Worm (Caenorhabditis elegans) whole organism, L3 larva: ENCODE results near the gene K09A11.1.

Source experiments
- R02D3.7 ChIP-seq: fragments of 150-350 bp; optimal IDR thresholded peaks from 2 replicates; lab custom pipeline; 2014; ENCODE audit warnings: missing biosample characterization, missing genetic modification characterization
- ZK546.5 ChIP-seq: sonication (generic microtip); optimal IDR thresholded peaks from 2 replicates; lab custom pipeline; 2017; ENCODE audit warnings: missing biosample characterization, missing genetic modification characterization
- ama-1 ChIP-seq: fragments of 150-350 bp; optimal IDR thresholded peaks from 2 replicates; lab custom pipeline; 2018
- ceh-16 ChIP-seq: sonication (generic microtip); optimal IDR thresholded peaks from 2 replicates; lab custom pipeline; 2017; ENCODE audit warnings: missing biosample characterization, missing genetic modification characterization
- ceh-28 ChIP-seq: fragments of 150-350 bp; optimal IDR thresholded peaks from 2 replicates; lab custom pipeline; 2014; ENCODE audit warnings: missing biosample characterization, missing genetic modification reagents, missing genetic modification characterization
- ceh-82 ChIP-seq: fragments of 150-350 bp; optimal IDR thresholded peaks from 2 replicates; lab custom pipeline; 2014; ENCODE audit warnings: missing biosample characterization, missing genetic modification characterization
- ceh-9 ChIP-seq: sonication (generic microtip); optimal IDR thresholded peaks from 2 replicates; lab custom pipeline; 2018; ENCODE audit warnings: missing biosample characterization, missing genetic modification characterization
- daf-12 ChIP-seq: fragments of 150-350 bp; optimal IDR thresholded peaks from 2 replicates; lab custom pipeline; 2014; ENCODE audit warnings: missing biosample characterization, missing genetic modification reagents, missing genetic modification characterization
- egl-27 ChIP-seq: sonication (generic microtip); optimal IDR thresholded peaks from 4 replicates; lab custom pipeline; 2017; ENCODE audit warnings: missing biosample characterization, missing genetic modification reagents, missing genetic modification characterization
- egl-5 ChIP-seq: fragments of 150-350 bp; optimal IDR thresholded peaks from 2 replicates; lab custom pipeline; 2017; ENCODE audit warnings: missing biosample characterization, missing genetic modification reagents, missing genetic modification characterization, inconsistent platforms
- elt-1 ChIP-seq: fragments of 150-350 bp; optimal IDR thresholded peaks from 2 replicates; lab custom pipeline; 2014; ENCODE audit warnings: missing biosample characterization, missing genetic modification characterization
- elt-2 ChIP-seq: sonication (generic microtip); optimal IDR thresholded peaks from 2 replicates; lab custom pipeline; 2016; ENCODE audit warnings: missing genetic modification reagents, mild to moderate bottlenecking, missing genetic modification characterization, missing compliant biosample characterization
- fkh-10 ChIP-seq: sonication (generic microtip); optimal IDR thresholded peaks from 2 replicates; lab custom pipeline; 2017; ENCODE audit warnings: missing biosample characterization, missing genetic modification reagents, missing genetic modification characterization
- fkh-2 ChIP-seq: fragments of 150-350 bp; optimal IDR thresholded peaks from 2 replicates; lab custom pipeline; 2014; ENCODE audit warnings: missing biosample characterization, missing genetic modification reagents, missing genetic modification characterization
- fos-1 ChIP-seq: fragments of 150-350 bp; optimal IDR thresholded peaks from 2 replicates; lab custom pipeline; 2014; ENCODE audit warnings: missing biosample characterization, missing genetic modification characterization
- hmg-11 ChIP-seq: sonication (generic microtip); optimal IDR thresholded peaks from 2 replicates; lab custom pipeline; 2016; ENCODE audit warnings: missing genetic modification characterization, missing compliant biosample characterization
- jun-1 ChIP-seq: fragments of 150-350 bp; optimal IDR thresholded peaks from 2 replicates; lab custom pipeline; 2014; ENCODE audit warnings: missing biosample characterization, missing genetic modification reagents, missing genetic modification characterization
- lin-15B ChIP-seq: fragments of 150-350 bp; optimal IDR thresholded peaks from 2 replicates; lab custom pipeline; 2014; ENCODE audit warnings: missing biosample characterization, missing genetic modification characterization
- lin-39 ChIP-seq: fragments of 150-350 bp; optimal IDR thresholded peaks from 2 replicates; lab custom pipeline; 2018; ENCODE audit warnings: missing biosample characterization, missing genetic modification reagents, missing genetic modification characterization
- lsy-12 ChIP-seq: sonication (generic microtip); optimal IDR thresholded peaks from 2 replicates; lab custom pipeline; 2016; ENCODE audit warnings: mild to moderate bottlenecking, missing genetic modification characterization, missing compliant biosample characterization
- mdl-1 ChIP-seq: fragments of 150-350 bp; optimal IDR thresholded peaks from 2 replicates; lab custom pipeline; 2014; ENCODE audit warnings: missing biosample characterization, missing genetic modification characterization
- nfya-1 ChIP-seq: sonication (generic microtip); optimal IDR thresholded peaks from 2 replicates; lab custom pipeline; 2017; ENCODE audit warnings: missing genetic modification characterization, mild to moderate bottlenecking, missing compliant biosample characterization, antibody characterized with exemption, moderate library complexity; ENCODE audit not compliant: insufficient read depth
- nhr-11 ChIP-seq: fragments of 150-350 bp; optimal IDR thresholded peaks from 2 replicates; lab custom pipeline; 2014; ENCODE audit warnings: missing biosample characterization, missing genetic modification characterization
- nhr-12 ChIP-seq: fragments of 150-350 bp; optimal IDR thresholded peaks from 2 replicates; lab custom pipeline; 2014; ENCODE audit warnings: missing biosample characterization, missing genetic modification characterization
- nhr-28 ChIP-seq: fragments of 150-350 bp; optimal IDR thresholded peaks from 2 replicates; lab custom pipeline; 2014; ENCODE audit warnings: missing biosample characterization, missing genetic modification characterization
- nhr-43 ChIP-seq: sonication (generic microtip); optimal IDR thresholded peaks from 2 replicates; lab custom pipeline; 2016; ENCODE audit warnings: mild to moderate bottlenecking, missing genetic modification characterization, missing compliant biosample characterization; ENCODE audit not compliant: poor library complexity, severe bottlenecking
- nhr-67 ChIP-seq: fragments of 150-350 bp; optimal IDR thresholded peaks from 2 replicates; lab custom pipeline; 2014; ENCODE audit warnings: missing biosample characterization, missing genetic modification characterization
- nhr-76 ChIP-seq: fragments of 150-350 bp; sonication (generic microtip); optimal IDR thresholded peaks from 5 replicates; lab custom pipeline; 2014; ENCODE audit warnings: missing biosample characterization, missing genetic modification characterization
- nhr-77 ChIP-seq: fragments of 150-350 bp; optimal IDR thresholded peaks from 2 replicates; lab custom pipeline; 2014; ENCODE audit warnings: missing biosample characterization, missing genetic modification characterization
- pha-4 ChIP-seq: fragments of 150-350 bp; optimal IDR thresholded peaks from 2 replicates; lab custom pipeline; 2014; ENCODE audit warnings: missing biosample characterization, missing genetic modification reagents, missing genetic modification characterization
- pqm-1 ChIP-seq: fragments of 150-350 bp; optimal IDR thresholded peaks from 2 replicates; lab custom pipeline; 2017; ENCODE audit warnings: missing biosample characterization, missing genetic modification characterization, inconsistent platforms
- sea-2 ChIP-seq: fragments of 150-350 bp; sonication (generic microtip); optimal IDR thresholded peaks from 4 replicates; lab custom pipeline; 2014; ENCODE audit warnings: missing biosample characterization, missing genetic modification reagents, missing genetic modification characterization
- skn-1 ChIP-seq: fragments of 150-350 bp; optimal IDR thresholded peaks from 2 replicates; lab custom pipeline; 2014; ENCODE audit warnings: missing biosample characterization, missing genetic modification characterization
- snpc-4 ChIP-seq: fragments of 150-350 bp; optimal IDR thresholded peaks from 2 replicates; lab custom pipeline; 2014; ENCODE audit warnings: missing biosample characterization, missing genetic modification characterization
- tbx-2 ChIP-seq: sonication (generic microtip); optimal IDR thresholded peaks from 2 replicates; lab custom pipeline; 2016; ENCODE audit warnings: mild to moderate bottlenecking, missing genetic modification characterization, missing compliant biosample characterization
- unc-62 ChIP-seq: fragments of 150-350 bp; sonication (generic microtip); optimal IDR thresholded peaks from 4 replicates; lab custom pipeline; 2014; ENCODE audit warnings: missing biosample characterization, missing genetic modification reagents, missing genetic modification characterization
- zag-1 ChIP-seq: fragments of 150-350 bp; optimal IDR thresholded peaks from 2 replicates; lab custom pipeline; 2014; ENCODE audit warnings: missing biosample characterization, missing genetic modification characterization
- ztf-11 ChIP-seq: fragments of 150-350 bp; optimal IDR thresholded peaks from 2 replicates; lab custom pipeline; 2014; ENCODE audit warnings: missing biosample characterization, missing genetic modification characterization
- ztf-4 ChIP-seq: fragments of 150-350 bp; optimal IDR thresholded peaks from 2 replicates; lab custom pipeline; 2014; ENCODE audit warnings: missing biosample characterization, missing genetic modification characterization

The K09A11.1 gene

ce11 chrX:13307852-13308251 is 45.6 kb downstream of the K09A11.1 start:
- TF ChIP-seq fos-1 (tag; lab: Kevin White, UChicago) (no peak), nfya-1 (peak; percentile 8), lin-39 (tag; lab: Kevin White, UChicago) (no peak), fkh-10 (no peak), pha-4 (tag; lab: Kevin White, UChicago) (no peak), nhr-67 (tag; lab: Kevin White, UChicago) (no peak), ceh-82 (tag; lab: Kevin White, UChicago) (no peak), nhr-43 (tag; lab: Kevin White, UChicago) (peak; percentile 7), tbx-2 (tag; lab: Kevin White, UChicago) (no peak), hmg-11 (tag; lab: Kevin White, UChicago) (no peak)

ce11 chrX:13308745-13309144 is 46.5 kb downstream of the K09A11.1 start, which contains the start of gene srxa-8:
Gene srxa-8 (minus strand): TSS chrX:13308845.
- no peak for TF ChIP-seq fos-1 (tag; lab: Kevin White, UChicago)
- no peak for TF ChIP-seq fkh-2 (tag; lab: Kevin White, UChicago)
- no peak for TF ChIP-seq nhr-77
- TF ChIP-seq elt-1 (tag; lab: Kevin White, UChicago): no peak
- TF ChIP-seq ceh-82 (tag; lab: Kevin White, UChicago): no peak
- TF ChIP-seq sea-2 (GFP tag; lab: Kevin White, UChicago): no peak
- no peak for TF ChIP-seq ZK546.5 (tag; lab: Kevin White, UChicago)
- no peak for TF ChIP-seq daf-12 (tag; lab: Kevin White, UChicago)
- no peak for TF ChIP-seq ceh-16 (tag; lab: Kevin White, UChicago)
- TF ChIP-seq pha-4 (tag; lab: Kevin White, UChicago): no peak
- TF ChIP-seq nfya-1: no peak
- no peak for TF ChIP-seq egl-5 (tag; lab: Kevin White, UChicago)
- TF ChIP-seq unc-62: no peak

ce11 chrX:13310763-13311162 is 48.5 kb downstream of the K09A11.1 start:
- TF ChIP-seq lsy-12 (tag; lab: Kevin White, UChicago) (peak; percentile 5), pha-4 (tag; lab: Kevin White, UChicago) (peak; percentile 76), elt-2 (tag; lab: Kevin White, UChicago) (peak; percentile 97), jun-1 (tag; lab: Kevin White, UChicago) (peak; percentile 23), daf-12 (tag; lab: Kevin White, UChicago) (no peak), ama-1 (no peak), pqm-1 (tag; lab: Kevin White, UChicago) (peak; percentile 96)

ce11 chrX:13311641-13312423 is 49.5 kb downstream of the K09A11.1 start, which contains the start of gene F46G10.1:
Gene F46G10.1 (minus strand): TSS chrX:13311755.
- TF ChIP-seq ZK546.5 (tag; lab: Kevin White, UChicago): no peak
- TF ChIP-seq pha-4 (tag; lab: Kevin White, UChicago): peak; percentile 58
- no peak for TF ChIP-seq snpc-4 (tag; lab: Kevin White, UChicago)
- TF ChIP-seq skn-1 (tag; lab: Kevin White, UChicago): no peak
- no peak for TF ChIP-seq nfya-1
- TF ChIP-seq nhr-28: no peak
- TF ChIP-seq fos-1 (tag; lab: Kevin White, UChicago): peak; percentile 25
- TF ChIP-seq ama-1: no peak
- no peak for TF ChIP-seq sea-2 (GFP tag; lab: Kevin White, UChicago)
- TF ChIP-seq unc-62: no peak
- no peak for TF ChIP-seq ztf-11 (tag; lab: Kevin White, UChicago)
- TF ChIP-seq fkh-10: no peak
- TF ChIP-seq elt-2 (tag; lab: Kevin White, UChicago): peak; percentile 73
- TF ChIP-seq lin-15B: no peak
- TF ChIP-seq ceh-9 (tag; lab: Kevin White, UChicago): no peak
- no peak for TF ChIP-seq nhr-43 (tag; lab: Kevin White, UChicago)
- TF ChIP-seq nhr-77: no peak
- TF ChIP-seq egl-27 (tag; lab: Kevin White, UChicago): no peak
- no peak for TF ChIP-seq jun-1 (tag; lab: Kevin White, UChicago)
- no peak for TF ChIP-seq lin-39 (tag; lab: Kevin White, UChicago)
- TF ChIP-seq lsy-12 (tag; lab: Kevin White, UChicago): no peak
- TF ChIP-seq fkh-2 (tag; lab: Kevin White, UChicago): no peak
- peak; percentile 81 for TF ChIP-seq pqm-1 (tag; lab: Kevin White, UChicago)
- no peak for TF ChIP-seq nhr-11
- no peak for TF ChIP-seq mdl-1 (tag; lab: Kevin White, UChicago)
- no peak for TF ChIP-seq nhr-76 (tag; lab: Kevin White, UChicago)
- no peak for TF ChIP-seq ceh-16 (tag; lab: Kevin White, UChicago)
- TF ChIP-seq hmg-11 (tag; lab: Kevin White, UChicago): no peak
- no peak for TF ChIP-seq ceh-28 (tag; lab: Kevin White, UChicago)
- TF ChIP-seq ztf-4 (tag; lab: Kevin White, UChicago): no peak
- no peak for TF ChIP-seq egl-5 (tag; lab: Kevin White, UChicago)
- no peak for TF ChIP-seq zag-1 (tag; lab: Kevin White, UChicago)
- TF ChIP-seq R02D3.7 (tag; lab: Kevin White, UChicago): no peak
- TF ChIP-seq nhr-12: no peak
